Fruit fly (Drosophila melanogaster): ENCODE measurements around the gene snu.
A peak's percentile ranks its signal among the peaks of the same experiment; 100 is the strongest.

DNA sequence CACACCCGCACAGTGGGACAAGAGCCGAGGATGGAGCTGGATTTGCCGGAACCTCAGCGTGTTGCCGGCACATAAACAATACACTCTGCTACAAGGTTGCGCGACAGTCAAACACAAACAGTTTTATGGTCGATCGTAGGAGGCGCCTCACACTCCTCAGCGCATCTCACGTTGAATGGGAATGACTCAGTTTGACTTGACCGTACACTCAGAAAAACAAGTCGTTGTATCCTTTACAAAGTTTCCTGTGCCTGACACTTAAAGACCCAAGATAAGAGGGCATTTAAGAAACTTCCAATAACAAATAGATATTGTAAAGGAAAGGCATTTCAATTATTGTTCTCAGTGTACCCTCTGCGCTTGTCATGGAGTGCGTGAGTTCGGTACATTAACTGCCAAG is 43.1 kb upstream of the snu start:
- TF ChIP-seq CG13204 (GFP tag; optimal IDR thresholded peaks at IDR 0.05) (no peak), Pif1A (GFP tag; optimal IDR thresholded peaks at IDR 0.05) (peak; percentile 20), Pif1B (GFP tag; optimal IDR thresholded peaks at IDR 0.05) (no peak), CG8301 (tag; optimal IDR thresholded peaks at IDR 0.05) (peak; percentile 55), CG8159 (tag; optimal IDR thresholded peaks at IDR 0.05) (peak; percentile 51), CG17806 (tag; optimal IDR thresholded peaks at IDR 0.05) (peak; percentile 50), CG14655 (GFP tag; optimal IDR thresholded peaks at IDR 0.05) (peak; percentile 64), CG12605 (GFP tag; IDR thresholded peaks at IDR 0.05) (0 out of 2 replicates have a peak, but pooled peaks have one; percentile 24), CG32121 (GFP tag; IDR thresholded peaks at IDR 0.05) (peak; percentile 55; the same call in 1 of the 2 replicates), EcR (GFP tag; optimal IDR thresholded peaks at IDR 0.05) (no peak)
